Worm (Caenorhabditis elegans) whole organism, young adult: Measurements from ENCODE around the gene W01D2.6.

ENCODE experiments used
- B0336.3 ChIP-seq: fragments of 200-800 bp; sonication (Bioruptor generic); IDR thresholded peaks from 2 replicates; pipeline ENCODE4 v1.3.6; 2022; ENCODE audit warnings: missing genetic modification characterization, missing compliant biosample characterization
- C06A6.2 ChIP-seq: fragments of 200-800 bp; sonication (Bioruptor generic); conservative IDR thresholded peaks from 2 replicates; pipeline ENCODE4 v1.3.6; 2022; ENCODE audit warnings: missing genetic modification characterization, missing compliant biosample characterization
- D2030.7 ChIP-seq: fragments of 200-800 bp; sonication (Bioruptor generic); IDR thresholded peaks from 2 replicates; pipeline ENCODE4 v1.3.6; 2022; ENCODE audit warnings: missing genetic modification reagents, missing genetic modification characterization, missing compliant biosample characterization
- F23B12.7 ChIP-seq: sonication (generic microtip); optimal IDR thresholded peaks from 2 replicates; lab custom pipeline; 2017; ENCODE audit warnings: missing genetic modification characterization, mild to moderate bottlenecking, missing compliant biosample characterization, antibody characterized with exemption, moderate library complexity; ENCODE audit not compliant: insufficient read depth
- F49E8.2 ChIP-seq: sonication (generic microtip); optimal IDR thresholded peaks from 3 replicates; lab custom pipeline; 2017; ENCODE audit warnings: missing genetic modification characterization, mild to moderate bottlenecking, missing compliant biosample characterization, antibody characterized with exemption, moderate library complexity; ENCODE audit not compliant: insufficient read depth
- F55B11.4 ChIP-seq: sonication (generic microtip); optimal IDR thresholded peaks from 2 replicates; lab custom pipeline; 2016; ENCODE audit warnings: missing compliant biosample characterization, missing genetic modification characterization, borderline replicate concordance; ENCODE audit not compliant: insufficient read depth
- T26A5.8 ChIP-seq: sonication (generic microtip); optimal IDR thresholded peaks from 2 replicates; lab custom pipeline; 2016; ENCODE audit warnings: missing genetic modification characterization, missing compliant biosample characterization
- Y53F4B.3 ChIP-seq: fragments of 200-800 bp; sonication (Bioruptor generic); IDR thresholded peaks from 2 replicates; pipeline ENCODE4 v1.3.6; 2022; ENCODE audit warnings: missing genetic modification reagents, missing genetic modification characterization, missing compliant biosample characterization
- Y67H2A.10 ChIP-seq: fragments of 200-800 bp; sonication (Bioruptor generic); conservative IDR thresholded peaks from 2 replicates; pipeline ENCODE4 v1.3.6; 2022; ENCODE audit warnings: missing genetic modification reagents, missing genetic modification characterization, missing compliant biosample characterization
- Y79H2A.3 ChIP-seq: fragments of 200-800 bp; sonication (Bioruptor generic); conservative IDR thresholded peaks from 2 replicates; pipeline ENCODE4 v1.3.6; 2022; ENCODE audit warnings: missing genetic modification reagents, missing genetic modification characterization, missing compliant biosample characterization
- Y95B8A.8 ChIP-seq: fragments of 200-800 bp; sonication (Bioruptor generic); IDR thresholded peaks from 2 replicates; pipeline ENCODE4 v1.3.6; 2022; ENCODE audit warnings: missing genetic modification reagents, missing genetic modification characterization, missing compliant biosample characterization
- akir-1 ChIP-seq: fragments of 200-800 bp; sonication (Bioruptor generic); optimal IDR thresholded peaks from 2 replicates; lab custom pipeline; 2018; ENCODE audit warnings: mild to moderate bottlenecking, missing genetic modification characterization, moderate library complexity, missing compliant biosample characterization
- ama-1 ChIP-seq, 3 experiments: fragments of 150-350 bp in 1 of 3; sonication (generic microtip) in 2 of 3; optimal IDR thresholded peaks; 2 replicates each; lab custom pipeline; 2014 to 2018; ENCODE audit warnings: missing biosample characterization in 2 of 3, missing genetic modification characterization in 2 of 3, missing genetic modification reagents in 2 of 3
- atf-7 ChIP-seq: sonication (generic microtip); optimal IDR thresholded peaks from 2 replicates; lab custom pipeline; 2017; ENCODE audit warnings: mild to moderate bottlenecking, missing genetic modification characterization, missing compliant biosample characterization
- attf-3 ChIP-seq: fragments of 200-800 bp; sonication (Bioruptor generic); conservative IDR thresholded peaks from 2 replicates; pipeline ENCODE4 v1.3.6; 2022; ENCODE audit warnings: missing genetic modification reagents, missing genetic modification characterization, missing compliant biosample characterization
- attf-6 ChIP-seq: fragments of 200-800 bp; sonication (Bioruptor generic); IDR thresholded peaks from 2 replicates; pipeline ENCODE4 v1.3.6; 2022; ENCODE audit warnings: missing genetic modification reagents, missing genetic modification characterization, missing compliant biosample characterization
- cebp-1 ChIP-seq, 2 experiments: fragments of 200-800 bp in 1 of 2; sonication (Bioruptor generic) in 1 of 2; sonication (generic microtip) in 1 of 2; IDR thresholded peaks in 1 of 2; optimal IDR thresholded peaks in 1 of 2; 2 replicates each; pipeline versions ENCODE4 v1.3.6 to Lab custom; 2017 to 2022; ENCODE audit warnings: missing compliant biosample characterization in 2 of 2, missing genetic modification characterization in 2 of 2, mild to moderate bottlenecking in 1 of 2, missing genetic modification reagents in 1 of 2, moderate library complexity in 1 of 2
- ceh-91 ChIP-seq: fragments of 200-800 bp; sonication (Bioruptor generic); IDR thresholded peaks from 2 replicates; pipeline ENCODE4 v1.3.6; 2022; ENCODE audit warnings: missing genetic modification reagents, missing genetic modification characterization, missing compliant biosample characterization
- die-1 ChIP-seq: sonication (generic microtip); optimal IDR thresholded peaks from 2 replicates; lab custom pipeline; 2016; ENCODE audit warnings: missing genotype, mild to moderate bottlenecking, missing genetic modification characterization, missing compliant biosample characterization
- dpl-1 ChIP-seq: fragments of 150-350 bp; optimal IDR thresholded peaks from 2 replicates; lab custom pipeline; 2014; ENCODE audit warnings: missing biosample characterization, missing genetic modification reagents, missing genetic modification characterization
- efl-1 ChIP-seq: fragments of 150-350 bp; optimal IDR thresholded peaks from 2 replicates; lab custom pipeline; 2014; ENCODE audit warnings: missing biosample characterization, missing genetic modification reagents, missing genetic modification characterization
- gei-17 ChIP-seq: fragments of 200-800 bp; sonication (Bioruptor generic); optimal IDR thresholded peaks from 2 replicates; lab custom pipeline; 2018; ENCODE audit warnings: mild to moderate bottlenecking, missing genetic modification characterization, missing compliant biosample characterization
- hmg-1.2 ChIP-seq: fragments of 200-800 bp; sonication (Bioruptor generic); IDR thresholded peaks from 2 replicates; pipeline ENCODE4 v1.3.6; 2022; ENCODE audit warnings: missing genetic modification reagents, missing genetic modification characterization, missing compliant biosample characterization
- hsf-1 ChIP-seq: fragments of 200-800 bp; sonication (Bioruptor generic); IDR thresholded peaks from 2 replicates; pipeline ENCODE4 v1.3.6; 2022; ENCODE audit warnings: missing genetic modification reagents, missing genetic modification characterization, missing compliant biosample characterization
- lin-35 ChIP-seq, 3 experiments: fragments of 150-350 bp in 2 of 3; sonication (generic microtip) in 1 of 3; optimal IDR thresholded peaks; 2 replicates each; lab custom pipeline; 2014 to 2018; ENCODE audit warnings: missing biosample characterization in 3 of 3, missing genetic modification characterization in 3 of 3, missing genetic modification reagents in 3 of 3
- lin-54 ChIP-seq: fragments of 200-800 bp; sonication (Bioruptor generic); optimal IDR thresholded peaks from 2 replicates; lab custom pipeline; 2018; ENCODE audit warnings: mild to moderate bottlenecking, missing genetic modification characterization, missing compliant biosample characterization
- lir-1 ChIP-seq: fragments of 200-800 bp; sonication (Bioruptor generic); conservative IDR thresholded peaks from 2 replicates; pipeline ENCODE4 v1.3.6; 2022; ENCODE audit warnings: missing genetic modification reagents, missing genetic modification characterization, missing compliant biosample characterization
- lsl-1 ChIP-seq: fragments of 200-800 bp; sonication (Bioruptor generic); optimal IDR thresholded peaks from 2 replicates; lab custom pipeline; 2018; ENCODE audit warnings: mild to moderate bottlenecking, missing genetic modification characterization, moderate library complexity, missing compliant biosample characterization
- madf-3 ChIP-seq: fragments of 200-800 bp; sonication (Bioruptor generic); IDR thresholded peaks from 2 replicates; pipeline ENCODE4 v1.3.6; 2022; ENCODE audit warnings: missing genetic modification reagents, missing genetic modification characterization, missing compliant biosample characterization
- madf-6 ChIP-seq: fragments of 200-800 bp; sonication (Bioruptor generic); IDR thresholded peaks from 2 replicates; pipeline ENCODE4 v1.3.6; 2022; ENCODE audit warnings: missing genetic modification reagents, missing genetic modification characterization, missing compliant biosample characterization
- nfya-2 ChIP-seq: fragments of 200-800 bp; sonication (Bioruptor generic); IDR thresholded peaks from 2 replicates; pipeline ENCODE4 v1.3.6; 2022; ENCODE audit warnings: missing genetic modification reagents, missing genetic modification characterization, missing compliant biosample characterization
- nhr-120 ChIP-seq: fragments of 200-800 bp; sonication (Bioruptor generic); IDR thresholded peaks from 2 replicates; pipeline ENCODE4 v1.3.6; 2022; ENCODE audit warnings: missing genetic modification characterization, missing compliant biosample characterization
- nhr-179 ChIP-seq: sonication (generic microtip); optimal IDR thresholded peaks from 2 replicates; lab custom pipeline; 2016; ENCODE audit warnings: mild to moderate bottlenecking, missing genetic modification characterization, missing compliant biosample characterization
- nhr-80 ChIP-seq: sonication (generic microtip); optimal IDR thresholded peaks from 2 replicates; lab custom pipeline; 2016; ENCODE audit warnings: missing genetic modification characterization, missing compliant biosample characterization
- pha-4 ChIP-seq: fragments of 150-350 bp; sonication (generic microtip); optimal IDR thresholded peaks from 2 replicates; lab custom pipeline; 2014; ENCODE audit warnings: missing biosample characterization, missing genetic modification reagents, missing genetic modification characterization
- snpc-1.3 ChIP-seq: sonication (generic microtip); optimal IDR thresholded peaks from 2 replicates; lab custom pipeline; 2017; ENCODE audit warnings: missing genetic modification characterization, mild to moderate bottlenecking, missing compliant biosample characterization, antibody characterized with exemption, moderate library complexity, missing genotype, missing genetic modification reagents; ENCODE audit not compliant: insufficient read depth
- snpc-3.4 ChIP-seq: sonication (generic microtip); optimal IDR thresholded peaks from 2 replicates; lab custom pipeline; 2017; ENCODE audit warnings: missing genetic modification characterization, mild to moderate bottlenecking, missing compliant biosample characterization, antibody characterized with exemption, moderate library complexity, missing genotype, missing genetic modification reagents
- sptf-2 ChIP-seq: fragments of 200-800 bp; sonication (Bioruptor generic); optimal IDR thresholded peaks from 2 replicates; lab custom pipeline; 2018; ENCODE audit warnings: mild to moderate bottlenecking, missing genetic modification characterization, missing compliant biosample characterization
- tbx-9 ChIP-seq: sonication (generic microtip); optimal IDR thresholded peaks from 2 replicates; lab custom pipeline; 2016; ENCODE audit warnings: borderline replicate concordance, missing genetic modification characterization, inconsistent platforms, missing compliant biosample characterization
- unc-130 ChIP-seq: sonication (generic microtip); optimal IDR thresholded peaks from 2 replicates; lab custom pipeline; 2016; ENCODE audit warnings: missing genetic modification reagents, missing genetic modification characterization, missing compliant biosample characterization
- unc-62 ChIP-seq: fragments of 150-350 bp; optimal IDR thresholded peaks from 2 replicates; lab custom pipeline; 2014; ENCODE audit warnings: missing biosample characterization, missing genetic modification reagents, missing genetic modification characterization
- zfh-2 ChIP-seq: fragments of 200-800 bp; sonication (Bioruptor generic); conservative IDR thresholded peaks from 2 replicates; pipeline ENCODE4 v1.3.6; 2022; ENCODE audit warnings: missing genetic modification reagents, missing genetic modification characterization, missing compliant biosample characterization
- zim-3 ChIP-seq: sonication (generic microtip); optimal IDR thresholded peaks from 2 replicates; lab custom pipeline; 2017; ENCODE audit warnings: mild to moderate bottlenecking, missing genetic modification characterization, moderate library complexity, missing compliant biosample characterization
- ztf-18 ChIP-seq: sonication (generic microtip); optimal IDR thresholded peaks from 2 replicates; lab custom pipeline; 2016; ENCODE audit warnings: missing genotype, mild to moderate bottlenecking, missing genetic modification characterization, missing compliant biosample characterization
- ztf-25 ChIP-seq: fragments of 200-800 bp; sonication (Bioruptor generic); IDR thresholded peaks from 2 replicates; pipeline ENCODE4 v1.3.6; 2022; ENCODE audit warnings: missing genetic modification reagents, missing genetic modification characterization, missing compliant biosample characterization
- ztf-26 ChIP-seq: sonication (generic microtip); optimal IDR thresholded peaks from 2 replicates; lab custom pipeline; 2017; ENCODE audit warnings: missing genetic modification characterization, missing compliant biosample characterization

The W01D2.6 gene

ce11 chrII:14814894-14815568, 6.2 kb downstream of the W01D2.6 start, which contains the start of gene W01D2.1:
W01D2.1 (plus strand) TSS chrII:14815518.
- TF ChIP-seq nfya-2 (no peak), C06A6.2 (GFP tag; lab: Robert Waterston, UW) (no peak), sptf-2 (GFP tag; lab: Kevin White, UChicago) (no peak), ztf-26 (no peak), snpc-3.4 (tag; lab: Kevin White, UChicago) (no peak), gei-17 (no peak), Y95B8A.8 (GFP tag; lab: Robert Waterston, UW) (no peak), pha-4 (no peak), attf-6 (no peak), attf-3 (GFP tag; lab: Robert Waterston, UW) (no peak), Y53F4B.3 (GFP tag; lab: Robert Waterston, UW) (no peak), unc-62 (GFP tag; lab: Kevin White, UChicago) (no peak), madf-6 (peak; percentile 68), ama-1 (optimal IDR thresholded peaks at IDR 0.05; lab: Kevin White, UChicago) (no peak), ama-1 (GFP tag; optimal IDR thresholded peaks at IDR 0.05; lab: Kevin White, UChicago) (peak in 1 of 2 experiments; percentile 10), lin-35 (GFP tag; optimal IDR thresholded peaks at IDR 0.05; lab: Kevin White, UChicago) (peak in 1 of 3 experiments; percentile 64), efl-1 (peak; percentile 67), Y67H2A.10 (GFP tag; lab: Robert Waterston, UW) (no peak), snpc-1.3 (tag; lab: Kevin White, UChicago) (peak; percentile 58), nhr-179 (tag; lab: Kevin White, UChicago) (no peak), nhr-80 (tag; lab: Kevin White, UChicago) (no peak), madf-3 (GFP tag; lab: Robert Waterston, UW) (no peak), tbx-9 (tag; lab: Kevin White, UChicago) (no peak), ztf-25 (GFP tag; lab: Robert Waterston, UW) (no peak), Y79H2A.3 (no peak), cebp-1 (GFP tag; IDR thresholded peaks at IDR 0.05; lab: Robert Waterston, UW) (no peak), cebp-1 (tag; optimal IDR thresholded peaks at IDR 0.05; lab: Kevin White, UChicago) (peak; percentile 27), lsl-1 (peak; percentile 60), F23B12.7 (tag; lab: Kevin White, UChicago) (peak; percentile 49), akir-1 (GFP tag; lab: Kevin White, UChicago) (no peak), F55B11.4 (no peak), T26A5.8 (tag; lab: Kevin White, UChicago) (no peak), die-1 (tag; lab: Kevin White, UChicago) (no peak), F49E8.2 (peak; percentile 19), ztf-18 (tag; lab: Kevin White, UChicago) (no peak), nhr-120 (GFP tag; lab: Robert Waterston, UW) (no peak), B0336.3 (GFP tag; lab: Robert Waterston, UW) (peak; percentile 48; the same call in 1 of the 2 replicates), ceh-91 (GFP tag; lab: Robert Waterston, UW) (no peak), unc-130 (GFP tag; lab: Kevin White, UChicago) (no peak), dpl-1 (GFP tag; lab: Kevin White, UChicago) (peak; percentile 65), lir-1 (GFP tag; lab: Robert Waterston, UW) (no peak), atf-7 (tag; lab: Kevin White, UChicago) (no peak), hsf-1 (peak; percentile 39; the same call in 1 of the 2 replicates), lin-54 (GFP tag; lab: Kevin White, UChicago) (peak; percentile 87), D2030.7 (GFP tag; lab: Robert Waterston, UW) (peak; percentile 65; the same call in 1 of the 2 replicates), zfh-2 (GFP tag; lab: Robert Waterston, UW) (no peak), zim-3 (tag; lab: Kevin White, UChicago) (no peak), hmg-1.2 (GFP tag; lab: Robert Waterston, UW) (peak; percentile 11; the same call in 1 of the 2 replicates)
